Worm (Caenorhabditis elegans) whole organism, L4 larva: ENCODE results near the gene cuc-1.

Source experiments
- ama-1 ChIP-seq: fragments of 150-350 bp; optimal IDR thresholded peaks from 2 replicates; lab custom pipeline; 2014; ENCODE audit warnings: inconsistent platforms, mixed read lengths
- egl-27 ChIP-seq: sonication (generic microtip); optimal IDR thresholded peaks from 3 replicates; lab custom pipeline; 2017; ENCODE audit warnings: missing biosample characterization, missing genetic modification reagents, missing genetic modification characterization
- lin-38 ChIP-seq: fragments of 200-800 bp; sonication (Bioruptor generic); IDR thresholded peaks from 2 replicates; pipeline ENCODE4 v1.3.6; 2022; ENCODE audit warnings: missing genetic modification reagents, missing genetic modification characterization, missing compliant biosample characterization

DNA sequence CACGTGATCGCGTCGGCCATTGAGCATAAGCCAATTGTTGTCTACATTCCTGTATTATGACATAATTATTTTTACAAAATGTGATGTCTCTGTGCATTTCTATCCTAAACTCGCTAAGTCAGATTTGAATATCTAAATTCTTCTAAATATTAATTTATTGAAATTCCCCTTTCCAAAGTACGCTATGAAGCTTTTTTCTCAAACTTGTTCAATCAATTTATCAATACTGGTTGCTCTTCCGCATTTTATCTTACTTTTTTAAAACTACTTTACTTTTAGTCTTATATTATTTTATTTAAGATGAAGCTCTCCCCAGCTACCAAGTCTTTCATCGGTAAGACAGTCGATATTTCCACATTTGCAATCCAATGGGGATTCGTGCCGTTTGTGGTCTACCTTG, 1.5 kb downstream of the cuc-1 start, which contains the start of gene tomm-7:
- TF ChIP-seq ama-1 (lab: Kevin White, UChicago) (no peak), egl-27 (tag; lab: Kevin White, UChicago) (no peak), lin-38 (GFP tag; lab: Robert Waterston, UW) (no peak)
